Worm (Caenorhabditis elegans) whole organism, mixed stage, embryonic: ENCODE results near the gene egg-1.

Source experiments
- blmp-1 ChIP-seq: fragments of 150-350 bp; optimal IDR thresholded peaks from 2 replicates; lab custom pipeline; 2014; ENCODE audit warnings: missing biosample characterization, missing genetic modification characterization
- ham-2 ChIP-seq: fragments of 200-800 bp; sonication (Bioruptor generic); optimal IDR thresholded peaks from 2 replicates; lab custom pipeline; 2018; ENCODE audit warnings: mild to moderate bottlenecking, missing genetic modification characterization, missing compliant biosample characterization
- lsy-2 ChIP-seq: fragments of 150-350 bp; optimal IDR thresholded peaks from 2 replicates; lab custom pipeline; 2014; ENCODE audit warnings: missing biosample characterization, missing genetic modification characterization
- mep-1 ChIP-seq: fragments of 150-350 bp; optimal IDR thresholded peaks from 2 replicates; lab custom pipeline; 2017; ENCODE audit warnings: missing biosample characterization, missing genetic modification reagents, missing genetic modification characterization, inconsistent platforms
- nhr-28 ChIP-seq: fragments of 150-350 bp; optimal IDR thresholded peaks from 2 replicates; lab custom pipeline; 2014; ENCODE audit warnings: missing biosample characterization, missing genetic modification characterization
- nhr-76 ChIP-seq: sonication (generic microtip); optimal IDR thresholded peaks from 2 replicates; lab custom pipeline; 2017; ENCODE audit warnings: missing biosample characterization, missing genetic modification characterization
- snpc-4 ChIP-seq: fragments of 150-350 bp; optimal IDR thresholded peaks from 2 replicates; lab custom pipeline; 2014; ENCODE audit warnings: missing biosample characterization, missing genetic modification characterization
- unc-39 ChIP-seq: fragments of 150-350 bp; optimal IDR thresholded peaks from 2 replicates; lab custom pipeline; 2014; ENCODE audit warnings: missing biosample characterization, missing genetic modification characterization
- unc-62 ChIP-seq: fragments of 150-350 bp; optimal IDR thresholded peaks from 2 replicates; lab custom pipeline; 2014; ENCODE audit warnings: missing biosample characterization, missing genetic modification reagents, missing genetic modification characterization
- ztf-11 ChIP-seq: fragments of 150-350 bp; optimal IDR thresholded peaks from 2 replicates; lab custom pipeline; 2014; ENCODE audit warnings: missing biosample characterization, missing genetic modification characterization

DNA sequence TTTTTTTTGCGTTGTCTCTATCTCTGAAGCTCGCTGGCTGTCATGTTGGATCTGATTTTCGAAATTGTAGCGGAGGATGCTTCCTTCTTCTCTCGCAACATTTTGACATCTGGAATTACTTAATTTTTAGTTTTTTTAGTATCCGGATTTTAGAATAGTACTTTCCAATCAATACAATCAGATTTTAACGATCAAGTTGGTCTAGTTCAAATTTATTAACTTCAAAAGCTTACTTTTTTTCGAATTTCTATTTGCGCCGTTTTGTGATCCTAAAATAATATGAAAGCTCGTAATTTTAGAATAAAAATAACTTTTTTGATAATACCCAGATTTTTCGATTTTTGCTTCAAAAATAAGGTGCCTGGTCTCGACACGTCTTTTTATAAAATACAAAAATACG, 17.9 kb upstream of the egg-1 start, which contains the start of gene B0336.12:
- TF ChIP-seq ham-2 (GFP tag; lab: Kevin White, UChicago) (no peak), unc-62 (GFP tag; lab: Kevin White, UChicago) (no peak), blmp-1 (tag; lab: Kevin White, UChicago) (no peak), nhr-76 (tag; lab: Kevin White, UChicago) (no peak), nhr-28 (tag; lab: Kevin White, UChicago) (no peak), unc-39 (tag; lab: Kevin White, UChicago) (no peak), lsy-2 (tag; lab: Kevin White, UChicago) (no peak), snpc-4 (tag; lab: Kevin White, UChicago) (no peak), ztf-11 (no peak), mep-1 (tag; lab: Kevin White, UChicago) (no peak)
